Fruit fly (Drosophila melanogaster) Kc167 (cell line): ENCODE results near the gene CG46505.
"Not testable (repeated sequence)": the region's sequence is repeated elsewhere in the genome, so short reads cannot be mapped to it uniquely, and the experiment has no call there.

ENCODE experiments used
- Myc ChIP-seq: fragments of >200 bp; optimal IDR thresholded peaks from 2 replicates; lab custom pipeline; 2017; ENCODE audit warnings: missing external identifiers
- Sin3A ChIP-seq: fragments of >200 bp; optimal IDR thresholded peaks from 2 replicates; lab custom pipeline; 2018; ENCODE audit warnings: missing external identifiers
- h ChIP-seq: fragments of >200 bp; optimal IDR thresholded peaks from 3 replicates; lab custom pipeline; 2018; ENCODE audit warnings: missing external identifiers
- insv ChIP-seq: fragments of >200 bp; optimal IDR thresholded peaks from 3 replicates; lab custom pipeline; 2018; ENCODE audit warnings: missing external identifiers
- psq ChIP-seq: fragments of >200 bp; optimal IDR thresholded peaks from 2 replicates; lab custom pipeline; 2017; ENCODE audit warnings: missing external identifiers
- ttk ChIP-seq: sonication (Bioruptor generic); optimal IDR thresholded peaks from 2 replicates; lab custom pipeline; 2017; ENCODE audit warnings: missing external identifiers

- not testable (repeated sequence) for TF ChIP-seq Sin3A; insv; h; psq (lab: Kevin White, UChicago); ttk (lab: Kevin White, UChicago); Myc (lab: Kevin White, UChicago)
Observed at dm6 chrX:22201883-22202282, 49.2 kb downstream of the CG46505 start, which contains the start of gene CG46515.
